Worm (Caenorhabditis elegans) whole organism, young adult: ENCODE data around the gene chil-4.
"Not testable (repeated sequence)": the region's sequence is repeated elsewhere in the genome, so short reads cannot be mapped to it uniquely, and the experiment has no call there.

ENCODE experiments used
- B0035.1 ChIP-seq: sonication (generic microtip); optimal IDR thresholded peaks from 2 replicates; lab custom pipeline; 2016; ENCODE audit warnings: missing genetic modification characterization, mild to moderate bottlenecking, missing compliant biosample characterization, missing genotype, missing genetic modification reagents
- C06A6.2 ChIP-seq: fragments of 200-800 bp; sonication (Bioruptor generic); conservative IDR thresholded peaks from 2 replicates; pipeline ENCODE4 v1.3.6; 2022; ENCODE audit warnings: missing genetic modification characterization, missing compliant biosample characterization
- C17E4.6 ChIP-seq: fragments of 200-800 bp; sonication (Bioruptor generic); IDR thresholded peaks from 2 replicates; pipeline ENCODE4 v1.3.6; 2022; ENCODE audit warnings: missing genetic modification reagents, missing genetic modification characterization, missing compliant biosample characterization
- D2030.7 ChIP-seq: fragments of 200-800 bp; sonication (Bioruptor generic); IDR thresholded peaks from 2 replicates; pipeline ENCODE4 v1.3.6; 2022; ENCODE audit warnings: missing genetic modification reagents, missing genetic modification characterization, missing compliant biosample characterization
- F10E7.11 ChIP-seq: sonication (generic microtip); optimal IDR thresholded peaks from 2 replicates; lab custom pipeline; 2017; ENCODE audit warnings: mild to moderate bottlenecking, missing genetic modification characterization, moderate library complexity, missing compliant biosample characterization
- F23B12.7 ChIP-seq: sonication (generic microtip); optimal IDR thresholded peaks from 2 replicates; lab custom pipeline; 2017; ENCODE audit warnings: missing genetic modification characterization, mild to moderate bottlenecking, missing compliant biosample characterization, antibody characterized with exemption, moderate library complexity; ENCODE audit not compliant: insufficient read depth
- F49E8.2 ChIP-seq: sonication (generic microtip); optimal IDR thresholded peaks from 3 replicates; lab custom pipeline; 2017; ENCODE audit warnings: missing genetic modification characterization, mild to moderate bottlenecking, missing compliant biosample characterization, antibody characterized with exemption, moderate library complexity; ENCODE audit not compliant: insufficient read depth
- F57A8.1 ChIP-seq: fragments of 200-800 bp; sonication (Bioruptor generic); optimal IDR thresholded peaks from 2 replicates; lab custom pipeline; 2018; ENCODE audit warnings: mild to moderate bottlenecking, missing genetic modification characterization, moderate library complexity, missing compliant biosample characterization
- K12H6.12 ChIP-seq: fragments of 200-800 bp; sonication (Bioruptor generic); optimal IDR thresholded peaks from 2 replicates; lab custom pipeline; 2018; ENCODE audit warnings: mild to moderate bottlenecking, missing genetic modification characterization, missing compliant biosample characterization
- aptf-3 ChIP-seq: fragments of 200-800 bp; sonication (Bioruptor generic); IDR thresholded peaks from 2 replicates; pipeline ENCODE4 v1.3.6; 2022; ENCODE audit warnings: missing genetic modification characterization, missing compliant biosample characterization
- attf-3 ChIP-seq: fragments of 200-800 bp; sonication (Bioruptor generic); conservative IDR thresholded peaks from 2 replicates; pipeline ENCODE4 v1.3.6; 2022; ENCODE audit warnings: missing genetic modification reagents, missing genetic modification characterization, missing compliant biosample characterization
- attf-5 ChIP-seq: fragments of 200-800 bp; sonication (Bioruptor generic); optimal IDR thresholded peaks from 2 replicates; lab custom pipeline; 2018; ENCODE audit warnings: mild to moderate bottlenecking, missing genetic modification characterization, missing compliant biosample characterization
- attf-6 ChIP-seq: fragments of 200-800 bp; sonication (Bioruptor generic); IDR thresholded peaks from 2 replicates; pipeline ENCODE4 v1.3.6; 2022; ENCODE audit warnings: missing genetic modification reagents, missing genetic modification characterization, missing compliant biosample characterization
- bed-2 ChIP-seq: fragments of 200-800 bp; sonication (Bioruptor generic); IDR thresholded peaks from 2 replicates; pipeline ENCODE4 v1.3.6; 2022; ENCODE audit warnings: missing genetic modification reagents, missing genetic modification characterization, missing compliant biosample characterization
- cebp-2 ChIP-seq: fragments of 200-800 bp; sonication (Bioruptor generic); IDR thresholded peaks from 2 replicates; pipeline ENCODE4 v1.3.6; 2022; ENCODE audit warnings: missing genetic modification characterization, missing compliant biosample characterization
- ceh-58 ChIP-seq: fragments of 200-800 bp; sonication (Bioruptor generic); IDR thresholded peaks from 2 replicates; pipeline ENCODE4 v1.3.6; 2022; ENCODE audit warnings: missing genetic modification characterization, missing compliant biosample characterization
- ceh-79 ChIP-seq: sonication (generic microtip); optimal IDR thresholded peaks from 2 replicates; lab custom pipeline; 2017; ENCODE audit warnings: mild to moderate bottlenecking, missing genetic modification characterization, missing compliant biosample characterization
- ceh-91 ChIP-seq: fragments of 200-800 bp; sonication (Bioruptor generic); IDR thresholded peaks from 2 replicates; pipeline ENCODE4 v1.3.6; 2022; ENCODE audit warnings: missing genetic modification reagents, missing genetic modification characterization, missing compliant biosample characterization
- die-1 ChIP-seq: sonication (generic microtip); optimal IDR thresholded peaks from 2 replicates; lab custom pipeline; 2016; ENCODE audit warnings: missing genotype, mild to moderate bottlenecking, missing genetic modification characterization, missing compliant biosample characterization
- dox-1 ChIP-seq: fragments of 200-800 bp; sonication (Bioruptor generic); IDR thresholded peaks from 2 replicates; pipeline ENCODE4 v1.3.6; 2022; ENCODE audit warnings: missing genetic modification reagents, missing genetic modification characterization, missing compliant biosample characterization
- dpff-1 ChIP-seq: sonication (generic microtip); optimal IDR thresholded peaks from 2 replicates; lab custom pipeline; 2017; ENCODE audit warnings: mild to moderate bottlenecking, missing genetic modification characterization, missing compliant biosample characterization
- him-1 ChIP-seq: sonication (generic microtip); optimal IDR thresholded peaks from 2 replicates; lab custom pipeline; 2016; ENCODE audit warnings: missing genotype, missing genetic modification reagents, missing genetic modification characterization, missing compliant biosample characterization
- hlh-12 ChIP-seq: sonication (generic microtip); optimal IDR thresholded peaks from 2 replicates; lab custom pipeline; 2016; ENCODE audit warnings: missing genetic modification characterization, missing compliant biosample characterization
- hsf-1 ChIP-seq: fragments of 200-800 bp; sonication (Bioruptor generic); IDR thresholded peaks from 2 replicates; pipeline ENCODE4 v1.3.6; 2022; ENCODE audit warnings: missing genetic modification reagents, missing genetic modification characterization, missing compliant biosample characterization
- let-526 ChIP-seq: fragments of 200-800 bp; sonication (Bioruptor generic); IDR thresholded peaks from 2 replicates; pipeline ENCODE4 v1.3.6; 2022; ENCODE audit warnings: missing genetic modification reagents, missing genetic modification characterization, missing compliant biosample characterization
- lin-54 ChIP-seq: fragments of 200-800 bp; sonication (Bioruptor generic); optimal IDR thresholded peaks from 2 replicates; lab custom pipeline; 2018; ENCODE audit warnings: mild to moderate bottlenecking, missing genetic modification characterization, missing compliant biosample characterization
- lir-1 ChIP-seq: fragments of 200-800 bp; sonication (Bioruptor generic); conservative IDR thresholded peaks from 2 replicates; pipeline ENCODE4 v1.3.6; 2022; ENCODE audit warnings: missing genetic modification reagents, missing genetic modification characterization, missing compliant biosample characterization
- lsl-1 ChIP-seq: fragments of 200-800 bp; sonication (Bioruptor generic); optimal IDR thresholded peaks from 2 replicates; lab custom pipeline; 2018; ENCODE audit warnings: mild to moderate bottlenecking, missing genetic modification characterization, moderate library complexity, missing compliant biosample characterization
- madf-3 ChIP-seq: fragments of 200-800 bp; sonication (Bioruptor generic); IDR thresholded peaks from 2 replicates; pipeline ENCODE4 v1.3.6; 2022; ENCODE audit warnings: missing genetic modification reagents, missing genetic modification characterization, missing compliant biosample characterization
- nfya-1 ChIP-seq: sonication (generic microtip); optimal IDR thresholded peaks from 2 replicates; lab custom pipeline; 2017; ENCODE audit warnings: antibody characterized with exemption, missing compliant biosample characterization, missing genetic modification characterization, borderline replicate concordance; ENCODE audit not compliant: insufficient read depth
- nfyb-1 ChIP-seq: fragments of 200-800 bp; sonication (Bioruptor generic); IDR thresholded peaks from 2 replicates; pipeline ENCODE4 v1.3.6; 2022; ENCODE audit warnings: missing genetic modification reagents, missing genetic modification characterization, missing compliant biosample characterization
- rcor-1 ChIP-seq: fragments of 200-800 bp; sonication (Bioruptor generic); IDR thresholded peaks from 2 replicates; pipeline ENCODE4 v1.3.6; 2022; ENCODE audit warnings: missing genetic modification reagents, missing genetic modification characterization, missing compliant biosample characterization
- snpc-4 ChIP-seq, 5 experiments: fragments of 150-350 bp in 1 of 5; sonication (generic microtip) in 4 of 5; optimal IDR thresholded peaks; 2 replicates each; lab custom pipeline; 2014 to 2018; ENCODE audit warnings: missing genetic modification characterization in 5 of 5, missing biosample characterization in 3 of 5, antibody characterized with exemption in 2 of 5, mild to moderate bottlenecking in 2 of 5, missing compliant biosample characterization in 2 of 5, missing genotype in 2 of 5, moderate library complexity in 2 of 5, missing genetic modification reagents in 1 of 5
- sptf-2 ChIP-seq: fragments of 200-800 bp; sonication (Bioruptor generic); optimal IDR thresholded peaks from 2 replicates; lab custom pipeline; 2018; ENCODE audit warnings: mild to moderate bottlenecking, missing genetic modification characterization, missing compliant biosample characterization
- unc-130 ChIP-seq: sonication (generic microtip); optimal IDR thresholded peaks from 2 replicates; lab custom pipeline; 2016; ENCODE audit warnings: missing genetic modification reagents, missing genetic modification characterization, missing compliant biosample characterization
- unc-62 ChIP-seq: fragments of 150-350 bp; optimal IDR thresholded peaks from 2 replicates; lab custom pipeline; 2014; ENCODE audit warnings: missing biosample characterization, missing genetic modification reagents, missing genetic modification characterization
- zim-3 ChIP-seq: sonication (generic microtip); optimal IDR thresholded peaks from 2 replicates; lab custom pipeline; 2017; ENCODE audit warnings: mild to moderate bottlenecking, missing genetic modification characterization, moderate library complexity, missing compliant biosample characterization
- ztf-18 ChIP-seq: sonication (generic microtip); optimal IDR thresholded peaks from 2 replicates; lab custom pipeline; 2016; ENCODE audit warnings: missing genotype, mild to moderate bottlenecking, missing genetic modification characterization, missing compliant biosample characterization
- ztf-25 ChIP-seq: fragments of 200-800 bp; sonication (Bioruptor generic); IDR thresholded peaks from 2 replicates; pipeline ENCODE4 v1.3.6; 2022; ENCODE audit warnings: missing genetic modification reagents, missing genetic modification characterization, missing compliant biosample characterization
- ztf-26 ChIP-seq: sonication (generic microtip); optimal IDR thresholded peaks from 2 replicates; lab custom pipeline; 2017; ENCODE audit warnings: missing genetic modification characterization, missing compliant biosample characterization

chil-4 gene

ce11 chrII:9871061-9871460 lies 15.5 kb upstream of the chil-4 start, which contains the start of gene chil-7:
chil-7 (minus strand) TSS chrII:9871172.
- no peak for TF ChIP-seq attf-6 (GFP tag; lab: Robert Waterston, UW)
- no peak for TF ChIP-seq ceh-58 (GFP tag; lab: Robert Waterston, UW)
- TF ChIP-seq aptf-3 (GFP tag; lab: Robert Waterston, UW): no peak
- TF ChIP-seq K12H6.12 (tag; lab: Kevin White, UChicago): no peak
- TF ChIP-seq ztf-18 (tag; lab: Kevin White, UChicago): no peak
- TF ChIP-seq F10E7.11 (tag; lab: Kevin White, UChicago): no peak
- no peak for TF ChIP-seq lin-54 (GFP tag; lab: Kevin White, UChicago)
- TF ChIP-seq him-1 (tag; lab: Kevin White, UChicago): no peak
- TF ChIP-seq bed-2: no peak
- no peak for TF ChIP-seq dox-1 (GFP tag; lab: Robert Waterston, UW)
- TF ChIP-seq lsl-1 (GFP tag; lab: Kevin White, UChicago): no peak
- no peak for TF ChIP-seq attf-3 (GFP tag; lab: Robert Waterston, UW)
- TF ChIP-seq D2030.7 (GFP tag; lab: Robert Waterston, UW): no peak
- no peak for TF ChIP-seq ceh-91 (GFP tag; lab: Robert Waterston, UW)
- TF ChIP-seq ceh-79 (tag; lab: Kevin White, UChicago): no peak
- no peak for TF ChIP-seq lir-1
- no peak for TF ChIP-seq unc-62 (GFP tag; lab: Kevin White, UChicago)
- TF ChIP-seq, all 124 proteins: peak for 0

ce11 chrII:9868698-9869097 lies 13.2 kb upstream of the chil-4 start, which contains the start of gene old-1:
old-1 (minus strand) TSS chrII:9868747.
- TF ChIP-seq F23B12.7: no peak
- no peak for TF ChIP-seq ztf-25
- no peak for TF ChIP-seq hlh-12 (tag; lab: Kevin White, UChicago)
- no peak for TF ChIP-seq let-526 (GFP tag; lab: Robert Waterston, UW)
- no peak for TF ChIP-seq sptf-2 (GFP tag; lab: Kevin White, UChicago)
- no peak for TF ChIP-seq C06A6.2
- no peak for TF ChIP-seq cebp-2 (GFP tag; lab: Robert Waterston, UW)
- TF ChIP-seq zim-3 (tag; lab: Kevin White, UChicago): no peak
- no peak for TF ChIP-seq madf-3 (GFP tag; lab: Robert Waterston, UW)
- no peak for TF ChIP-seq dpff-1 (tag; lab: Kevin White, UChicago)
- no peak for TF ChIP-seq hsf-1 (GFP tag; lab: Robert Waterston, UW)
- TF ChIP-seq lir-1: no peak
- no peak for TF ChIP-seq attf-6 (GFP tag; lab: Robert Waterston, UW)
- no peak for TF ChIP-seq C17E4.6 (GFP tag; lab: Robert Waterston, UW)

- TF ChIP-seq nfya-1: no peak
- no peak for TF ChIP-seq madf-3 (GFP tag; lab: Robert Waterston, UW)
- TF ChIP-seq die-1 (tag; lab: Kevin White, UChicago): no peak
- TF ChIP-seq F49E8.2 (tag; lab: Kevin White, UChicago): no peak
- TF ChIP-seq, all 124 proteins: peak for 0
Observed at ce11 chrII:9868207-9868606, 12.7 kb upstream of the chil-4 start.

ce11 chrII:9866378-9866777 lies 10.9 kb upstream of the chil-4 start, which contains the start of gene chil-1:
chil-1 (minus strand) TSS chrII:9866478.
- TF ChIP-seq ceh-79 (tag; lab: Kevin White, UChicago); ceh-91 (GFP tag; lab: Robert Waterston, UW); D2030.7 (GFP tag; lab: Robert Waterston, UW): not testable (repeated sequence)

ce11 chrII:9862147-9862546 lies 6.6 kb upstream of the chil-4 start, which contains the start of gene C08H9.18:
C08H9.18 (minus strand) TSS chrII:9862247.
- TF ChIP-seq D2030.7 (GFP tag; lab: Robert Waterston, UW): no peak
- no peak for TF ChIP-seq unc-130 (GFP tag; lab: Kevin White, UChicago)
- no peak for TF ChIP-seq nfyb-1
- no peak for TF ChIP-seq attf-5 (GFP tag; lab: Kevin White, UChicago)
- no peak for TF ChIP-seq snpc-4 (GFP tag; optimal IDR thresholded peaks at IDR 0.05; lab: Kevin White, UChicago)
- TF ChIP-seq snpc-4 (tag; optimal IDR thresholded peaks at IDR 0.05; lab: Kevin White, UChicago): no peak
- TF ChIP-seq F57A8.1: no peak
- TF ChIP-seq ztf-26: no peak
- no peak for TF ChIP-seq B0035.1 (tag; lab: Kevin White, UChicago)
- no peak for TF ChIP-seq rcor-1
